Worm (Caenorhabditis elegans): ENCODE measurements around the gene emb-4.

- TF ChIP-seq lin-13 (GFP tag; optimal IDR thresholded peaks at IDR 0.05): no peak
- no peak for TF ChIP-seq ama-1 (optimal IDR thresholded peaks at IDR 0.05)
- TF ChIP-seq nhr-11 (tag; optimal IDR thresholded peaks at IDR 0.05): no peak
- TF ChIP-seq mxl-3 (GFP tag; optimal IDR thresholded peaks at IDR 0.05): no peak
- no peak for TF ChIP-seq egl-27 (tag; optimal IDR thresholded peaks at IDR 0.05)
- no peak for TF ChIP-seq hif-1 (tag; optimal IDR thresholded peaks at IDR 0.05)
- no peak for TF ChIP-seq attf-4 (tag; optimal IDR thresholded peaks at IDR 0.05)
- TF ChIP-seq ces-1 (GFP tag; optimal IDR thresholded peaks at IDR 0.05): no peak
Measured at ce11 chrV:18937578-18937977, 42.8 kb upstream of the emb-4 start.
